Worm (Caenorhabditis elegans) whole organism, L1 larva: ENCODE data around the gene nspg-12.

Experiments used
- C04F5.9 ChIP-seq: sonication (generic microtip); optimal IDR thresholded peaks from 2 replicates; lab custom pipeline; 2016; ENCODE audit warnings: missing genetic modification characterization, missing compliant biosample characterization
- C16A3.4 ChIP-seq: fragments of 150-350 bp; optimal IDR thresholded peaks from 2 replicates; lab custom pipeline; 2014; ENCODE audit warnings: missing biosample characterization, missing genetic modification characterization
- F16B12.6 ChIP-seq: fragments of 150-350 bp; optimal IDR thresholded peaks from 2 replicates; lab custom pipeline; 2014; ENCODE audit warnings: missing biosample characterization, missing genetic modification characterization
- aly-2 ChIP-seq: fragments of 150-350 bp; optimal IDR thresholded peaks from 2 replicates; lab custom pipeline; 2014; ENCODE audit warnings: missing biosample characterization, missing genetic modification characterization
- ama-1 ChIP-seq: fragments of 150-350 bp; optimal IDR thresholded peaks from 2 replicates; lab custom pipeline; 2014
- blmp-1 ChIP-seq: fragments of 150-350 bp; optimal IDR thresholded peaks from 2 replicates; lab custom pipeline; 2014; ENCODE audit warnings: missing biosample characterization, missing genetic modification characterization
- ceh-63 ChIP-seq: fragments of 200-800 bp; sonication (Bioruptor generic); optimal IDR thresholded peaks from 2 replicates; lab custom pipeline; 2018; ENCODE audit warnings: mild to moderate bottlenecking, missing genetic modification characterization, missing compliant biosample characterization
- ceh-8 ChIP-seq: fragments of 200-800 bp; sonication (Bioruptor generic); optimal IDR thresholded peaks from 2 replicates; lab custom pipeline; 2018; ENCODE audit warnings: mild to moderate bottlenecking, missing genetic modification characterization, moderate library complexity, missing compliant biosample characterization
- ceh-90 ChIP-seq: sonication (generic microtip); optimal IDR thresholded peaks from 2 replicates; lab custom pipeline; 2016; ENCODE audit warnings: missing genetic modification characterization, missing compliant biosample characterization
- dsc-1 ChIP-seq: sonication (generic microtip); optimal IDR thresholded peaks from 2 replicates; lab custom pipeline; 2016; ENCODE audit warnings: mild to moderate bottlenecking, missing genetic modification characterization, missing compliant biosample characterization
- efl-1 ChIP-seq, 4 experiments: fragments of 150-350 bp; optimal IDR thresholded peaks in 3 of 4; peaks in 1 of 4; 1 replicate in 1 of 4; 2 replicates in 3 of 4; lab custom pipeline; 2014; ENCODE audit warnings: missing biosample characterization in 2 of 4, missing genetic modification characterization in 2 of 4, missing genetic modification reagents in 2 of 4
- efl-3 ChIP-seq: fragments of 200-800 bp; sonication (Bioruptor generic); optimal IDR thresholded peaks from 2 replicates; lab custom pipeline; 2018; ENCODE audit warnings: mild to moderate bottlenecking, missing genetic modification characterization, missing compliant biosample characterization
- elt-3 ChIP-seq, 6 experiments: fragments of 150-350 bp in 1 of 6; sonication (generic microtip); optimal IDR thresholded peaks; 2 replicates each; lab custom pipeline; 2017 to 2018; ENCODE audit warnings: missing biosample characterization in 6 of 6, missing genetic modification characterization in 6 of 6, inconsistent platforms in 1 of 6
- hlh-17 ChIP-seq: fragments of 200-800 bp; sonication (Bioruptor generic); optimal IDR thresholded peaks from 2 replicates; lab custom pipeline; 2018; ENCODE audit warnings: missing genetic modification characterization, mild to moderate bottlenecking, missing compliant biosample characterization, moderate library complexity, borderline replicate concordance
- hlh-4 ChIP-seq: sonication (generic microtip); optimal IDR thresholded peaks from 2 replicates; lab custom pipeline; 2016; ENCODE audit warnings: mild to moderate bottlenecking, missing genetic modification characterization, missing compliant biosample characterization
- hpl-2 ChIP-seq: fragments of 150-350 bp; optimal IDR thresholded peaks from 2 replicates; lab custom pipeline; 2014; ENCODE audit warnings: missing biosample characterization, missing genetic modification reagents, missing genetic modification characterization
- jun-1 ChIP-seq: fragments of 150-350 bp; optimal IDR thresholded peaks from 2 replicates; lab custom pipeline; 2014; ENCODE audit warnings: missing biosample characterization, missing genetic modification reagents, missing genetic modification characterization
- lin-14 ChIP-seq: fragments of 200-800 bp; sonication (Bioruptor generic); optimal IDR thresholded peaks from 2 replicates; lab custom pipeline; 2018; ENCODE audit warnings: mild to moderate bottlenecking, missing genetic modification characterization, moderate library complexity, missing compliant biosample characterization
- lir-3 ChIP-seq: sonication (generic microtip); optimal IDR thresholded peaks from 2 replicates; lab custom pipeline; 2016; ENCODE audit warnings: mild to moderate bottlenecking, missing genetic modification characterization, moderate library complexity, missing compliant biosample characterization; ENCODE audit not compliant: poor library complexity
- mab-9 ChIP-seq: fragments of 200-800 bp; sonication (Bioruptor generic); IDR thresholded peaks from 2 replicates; pipeline ENCODE4 v1.3.6; 2022; ENCODE audit warnings: missing genetic modification reagents, missing genetic modification characterization, missing compliant biosample characterization
- mdl-1 ChIP-seq, 2 experiments: fragments of 150-350 bp; optimal IDR thresholded peaks; 2 replicates each; lab custom pipeline; 2014 to 2017; ENCODE audit warnings: missing biosample characterization in 2 of 2, missing genetic modification characterization in 2 of 2, inconsistent platforms in 1 of 2
- mef-2 ChIP-seq: fragments of 150-350 bp; optimal IDR thresholded peaks from 2 replicates; lab custom pipeline; 2014; ENCODE audit warnings: missing biosample characterization, missing genetic modification characterization
- nhr-237 ChIP-seq: fragments of 150-350 bp; optimal IDR thresholded peaks from 2 replicates; lab custom pipeline; 2014; ENCODE audit warnings: missing biosample characterization, missing genetic modification characterization
- nhr-28 ChIP-seq: fragments of 150-350 bp; optimal IDR thresholded peaks from 2 replicates; lab custom pipeline; 2014; ENCODE audit warnings: missing biosample characterization, missing genetic modification characterization
- nhr-85 ChIP-seq: sonication (generic microtip); peaks from one replicate; lab custom pipeline; 2016; ENCODE audit warnings: missing genetic modification characterization, inconsistent platforms, missing compliant biosample characterization
- pax-3 ChIP-seq: fragments of 200-800 bp; sonication (Bioruptor generic); optimal IDR thresholded peaks from 2 replicates; lab custom pipeline; 2018; ENCODE audit warnings: mild to moderate bottlenecking, missing genetic modification characterization, moderate library complexity, missing compliant biosample characterization
- pqm-1 ChIP-seq: sonication (generic microtip); optimal IDR thresholded peaks from 3 replicates; lab custom pipeline; 2017; ENCODE audit warnings: missing biosample characterization, missing genetic modification characterization
- rnt-1 ChIP-seq: sonication (generic microtip); optimal IDR thresholded peaks from 2 replicates; lab custom pipeline; 2016; ENCODE audit warnings: mild to moderate bottlenecking, missing genetic modification characterization, moderate library complexity, missing compliant biosample characterization
- skn-1 ChIP-seq: fragments of 150-350 bp; optimal IDR thresholded peaks from 2 replicates; lab custom pipeline; 2014; ENCODE audit warnings: missing biosample characterization, missing genetic modification characterization
- sptf-1 ChIP-seq: fragments of 150-350 bp; optimal IDR thresholded peaks from 2 replicates; lab custom pipeline; 2014; ENCODE audit warnings: missing biosample characterization, missing genetic modification characterization
- swsn-7 ChIP-seq: sonication (generic microtip); optimal IDR thresholded peaks from 2 replicates; lab custom pipeline; 2016; ENCODE audit warnings: missing genetic modification characterization, missing compliant biosample characterization
- tbx-2 ChIP-seq: sonication (generic microtip); optimal IDR thresholded peaks from 2 replicates; lab custom pipeline; 2016; ENCODE audit warnings: missing genetic modification characterization, missing compliant biosample characterization
- unc-86 ChIP-seq: sonication (generic microtip); optimal IDR thresholded peaks from 2 replicates; lab custom pipeline; 2016; ENCODE audit warnings: missing genetic modification characterization, missing compliant biosample characterization
- unc-98 ChIP-seq: fragments of 200-800 bp; sonication (Bioruptor generic); IDR thresholded peaks from 2 replicates; pipeline ENCODE4 v1.3.6; 2022; ENCODE audit warnings: missing genetic modification characterization, missing compliant biosample characterization
- vab-15 ChIP-seq: sonication (generic microtip); optimal IDR thresholded peaks from 2 replicates; lab custom pipeline; 2017; ENCODE audit warnings: missing genotype, mild to moderate bottlenecking, missing genetic modification characterization, missing compliant biosample characterization
- zag-1 ChIP-seq: fragments of 150-350 bp; optimal IDR thresholded peaks from 2 replicates; lab custom pipeline; 2014; ENCODE audit warnings: missing biosample characterization, missing genetic modification characterization
- ztf-11 ChIP-seq, 2 experiments: sonication (generic microtip); optimal IDR thresholded peaks; 2 replicates each; lab custom pipeline; 2016 to 2017; ENCODE audit warnings: missing genetic modification characterization in 2 of 2, missing biosample characterization in 1 of 2, missing compliant biosample characterization in 1 of 2

The nspg-12 gene

ce11 chrX:5214790-5215189 is 42.3 kb upstream of the nspg-12 start:
- TF ChIP-seq hlh-17 (GFP tag; lab: Kevin White, UChicago): no peak
- no peak for TF ChIP-seq hpl-2 (GFP tag; lab: Kevin White, UChicago)
- TF ChIP-seq mab-9 (GFP tag; lab: Robert Waterston, UW): 0 out of 2 replicates have a peak, but pooled peaks have one; percentile 14
- no peak for TF ChIP-seq swsn-7 (tag; lab: Kevin White, UChicago)
- TF ChIP-seq nhr-28 (tag; lab: Kevin White, UChicago): no peak
- TF ChIP-seq pqm-1: no peak
- TF ChIP-seq efl-1 (optimal IDR thresholded peaks at IDR 0.05; lab: Kevin White, UChicago): no peak
- peak in 1 of 2 experiments; percentile 17 for TF ChIP-seq efl-1 (GFP tag; optimal IDR thresholded peaks at IDR 0.05 in 1 of 2; lab: Kevin White, UChicago)

- TF ChIP-seq tbx-2 (no peak), vab-15 (tag; lab: Kevin White, UChicago) (no peak), skn-1 (tag; lab: Kevin White, UChicago) (no peak), C16A3.4 (tag; lab: Kevin White, UChicago) (no peak), blmp-1 (tag; lab: Kevin White, UChicago) (no peak), efl-3 (GFP tag; lab: Kevin White, UChicago) (no peak), jun-1 (tag; lab: Kevin White, UChicago) (no peak), hlh-4 (tag; lab: Kevin White, UChicago) (no peak), ceh-63 (no peak)
- TF ChIP-seq, all 84 proteins: peak for 0
Measured at ce11 chrX:5216063-5216462, 41.0 kb upstream of the nspg-12 start, which contains the start of gene hrpa-2. Gene hrpa-2, plus strand, starts transcription at chrX:5216363.

ce11 chrX:5218323-5218722 is 38.8 kb upstream of the nspg-12 start:
- TF ChIP-seq efl-1 (optimal IDR thresholded peaks at IDR 0.05; lab: Kevin White, UChicago): no peak
- peak in 1 of 2 experiments; percentile 66 for TF ChIP-seq efl-1 (GFP tag; optimal IDR thresholded peaks at IDR 0.05 in 1 of 2; lab: Kevin White, UChicago)
- no peak for TF ChIP-seq ceh-90 (tag; lab: Kevin White, UChicago)
- TF ChIP-seq, all 84 proteins: peak for 1

ce11 chrX:5226265-5226664 is 30.8 kb upstream of the nspg-12 start, which contains the start of gene H28G03.3:
Gene H28G03.3, minus strand, starts transcription at chrX:5226365.
- TF ChIP-seq mef-2 (tag; lab: Kevin White, UChicago): no peak
- TF ChIP-seq mdl-1 (tag; optimal IDR thresholded peaks at IDR 0.05; lab: Kevin White, UChicago): no peak
- no peak for TF ChIP-seq zag-1
- TF ChIP-seq dsc-1 (tag; lab: Kevin White, UChicago): no peak
- TF ChIP-seq ama-1 (lab: Kevin White, UChicago): no peak
- no peak for TF ChIP-seq ztf-11 (tag; optimal IDR thresholded peaks at IDR 0.05; lab: Kevin White, UChicago)
- TF ChIP-seq tbx-2: no peak
- no peak for TF ChIP-seq unc-86 (tag; lab: Kevin White, UChicago)
- no peak for TF ChIP-seq lir-3 (tag; lab: Kevin White, UChicago)
- TF ChIP-seq aly-2: no peak
- TF ChIP-seq nhr-85: no peak
- TF ChIP-seq lin-14 (GFP tag; lab: Kevin White, UChicago): no peak
- TF ChIP-seq ceh-8 (GFP tag; lab: Kevin White, UChicago): no peak
- no peak for TF ChIP-seq nhr-237
- no peak for TF ChIP-seq nhr-28 (tag; lab: Kevin White, UChicago)
- no peak for TF ChIP-seq sptf-1 (tag; lab: Kevin White, UChicago)
- no peak for TF ChIP-seq pax-3
- TF ChIP-seq C04F5.9 (tag; lab: Kevin White, UChicago): no peak

ce11 chrX:5238246-5238645 is 18.9 kb upstream of the nspg-12 start:
- TF ChIP-seq unc-98 (GFP tag; lab: Robert Waterston, UW) (no peak), F16B12.6 (tag; lab: Kevin White, UChicago) (no peak), elt-3 (tag; optimal IDR thresholded peaks at IDR 0.05; lab: Kevin White, UChicago) (no peak), hlh-4 (tag; lab: Kevin White, UChicago) (no peak), rnt-1 (tag; lab: Kevin White, UChicago) (no peak), efl-1 (optimal IDR thresholded peaks at IDR 0.05; lab: Kevin White, UChicago) (no peak), efl-1 (GFP tag; optimal IDR thresholded peaks at IDR 0.05 in 1 of 2; lab: Kevin White, UChicago) (peak in 1 of 2 experiments; percentile 61)
